Worm (Caenorhabditis elegans) whole organism, L4/young adult: ENCODE results near the gene T04B2.8.

Experiments used
- W03F9.2 ChIP-seq: fragments of 150-350 bp; optimal IDR thresholded peaks from 2 replicates; lab custom pipeline; 2014; ENCODE audit warnings: missing biosample characterization, missing genetic modification characterization
- dao-5 ChIP-seq: sonication (generic microtip); optimal IDR thresholded peaks from 2 replicates; lab custom pipeline; 2016; ENCODE audit warnings: missing genotype, missing genetic modification characterization, moderate library complexity, missing compliant biosample characterization
- him-1 ChIP-seq: sonication (generic microtip); optimal IDR thresholded peaks from 2 replicates; lab custom pipeline; 2016; ENCODE audit warnings: missing genotype, missing genetic modification reagents, missing genetic modification characterization, missing compliant biosample characterization

- no peak for TF ChIP-seq dao-5 (tag; lab: Kevin White, UChicago)
- no peak for TF ChIP-seq W03F9.2 (tag; lab: Kevin White, UChicago)
- TF ChIP-seq him-1 (tag; lab: Kevin White, UChicago): no peak
Observed at ce11 chrIV:10009536-10009935, 41.5 kb downstream of the T04B2.8 start, which contains the start of gene magu-4.
